Worm (Caenorhabditis elegans): ENCODE results near the gene nspd-7.

ce11 chrIV:10222122-10222589, 46.8 kb downstream of the nspd-7 start, which contains the start of gene C24F3.2:
- TF ChIP-seq unc-39 (tag; optimal IDR thresholded peaks at IDR 0.05) (no peak), ces-1 (GFP tag; optimal IDR thresholded peaks at IDR 0.05) (no peak), nhr-11 (tag; optimal IDR thresholded peaks at IDR 0.05) (peak; percentile 36), nhr-28 (tag; optimal IDR thresholded peaks at IDR 0.05) (peak; percentile 57), pqm-1 (tag; optimal IDR thresholded peaks at IDR 0.05) (no peak), egl-27 (tag; optimal IDR thresholded peaks at IDR 0.05) (no peak), lir-3 (tag; optimal IDR thresholded peaks at IDR 0.05) (no peak), dve-1 (tag; optimal IDR thresholded peaks at IDR 0.05; ENCODE audit: insufficient read depth) (no peak), ZK546.5 (tag; optimal IDR thresholded peaks at IDR 0.05) (no peak), F49E8.2 (tag; optimal IDR thresholded peaks at IDR 0.05; ENCODE audit: borderline replicate concordance) (no peak), zag-1 (tag; optimal IDR thresholded peaks at IDR 0.05) (no peak), F37D6.2 (tag; optimal IDR thresholded peaks at IDR 0.05) (no peak)

Data from whole organism, L4 larva.